Worm (Caenorhabditis elegans) whole organism, L4 larva: ENCODE data around the gene cdc-73.

Experiments used
- F10B5.3 ChIP-seq: sonication (generic microtip); optimal IDR thresholded peaks from 2 replicates; lab custom pipeline; 2016; ENCODE audit warnings: mild to moderate bottlenecking, missing genetic modification characterization, missing compliant biosample characterization
- F26F4.8 ChIP-seq: fragments of 200-800 bp; sonication (Bioruptor generic); conservative IDR thresholded peaks from 2 replicates; pipeline ENCODE4 v1.3.6; 2022; ENCODE audit warnings: missing genetic modification characterization, missing compliant biosample characterization
- F49E8.2 ChIP-seq: sonication (generic microtip); optimal IDR thresholded peaks from 2 replicates; lab custom pipeline; 2016; ENCODE audit warnings: missing compliant biosample characterization, mild to moderate bottlenecking, missing genetic modification characterization, borderline replicate concordance
- T26A8.4 ChIP-seq: fragments of 200-800 bp; sonication (Bioruptor generic); IDR thresholded peaks from 2 replicates; pipeline ENCODE4 v1.3.6; 2022; ENCODE audit warnings: missing genetic modification characterization, missing compliant biosample characterization
- Y48G9A.11 ChIP-seq: fragments of 200-800 bp; sonication (Bioruptor generic); IDR thresholded peaks from 2 replicates; pipeline ENCODE4 v1.3.6; 2022; ENCODE audit warnings: missing genetic modification reagents, missing genetic modification characterization, missing compliant biosample characterization
- Y5F2A.4 ChIP-seq: fragments of 200-800 bp; sonication (Bioruptor generic); optimal IDR thresholded peaks from 2 replicates; lab custom pipeline; 2018; ENCODE audit warnings: mild to moderate bottlenecking, missing genetic modification characterization, missing compliant biosample characterization
- ZK337.2 ChIP-seq: fragments of 200-800 bp; sonication (Bioruptor generic); IDR thresholded peaks from 2 replicates; pipeline ENCODE4 v1.3.6; 2022; ENCODE audit warnings: missing genetic modification reagents, missing genetic modification characterization, missing compliant biosample characterization
- ZK546.5 ChIP-seq, 2 experiments: sonication (generic microtip); optimal IDR thresholded peaks; 2 replicates each; lab custom pipeline; 2017; ENCODE audit warnings: missing biosample characterization in 2 of 2, missing genetic modification characterization in 2 of 2
- aha-1 ChIP-seq: fragments of 150-350 bp; peaks from one replicate; lab custom pipeline; 2014; ENCODE audit warnings: missing biosample characterization, missing genetic modification characterization
- aly-2 ChIP-seq: sonication (generic microtip); optimal IDR thresholded peaks from 2 replicates; lab custom pipeline; 2018; ENCODE audit warnings: missing biosample characterization, missing genetic modification characterization
- ama-1 ChIP-seq: fragments of 150-350 bp; optimal IDR thresholded peaks from 2 replicates; lab custom pipeline; 2014; ENCODE audit warnings: inconsistent platforms, mixed read lengths
- ceh-20 ChIP-seq: fragments of 200-800 bp; sonication (Bioruptor generic); IDR thresholded peaks from 2 replicates; pipeline ENCODE4 v1.3.6; 2022; ENCODE audit warnings: missing genetic modification reagents, missing genetic modification characterization, missing compliant biosample characterization
- ceh-82 ChIP-seq: sonication (generic microtip); optimal IDR thresholded peaks from 2 replicates; lab custom pipeline; 2017; ENCODE audit warnings: missing biosample characterization, missing genetic modification characterization
- daf-12 ChIP-seq: fragments of 150-350 bp; optimal IDR thresholded peaks from 2 replicates; lab custom pipeline; 2014; ENCODE audit warnings: missing biosample characterization, missing genetic modification reagents, missing genetic modification characterization
- dmd-8 ChIP-seq: fragments of 200-800 bp; sonication (Bioruptor generic); IDR thresholded peaks from 2 replicates; pipeline ENCODE4 v1.3.6; 2022; ENCODE audit warnings: missing genetic modification characterization, missing compliant biosample characterization
- dmd-9 ChIP-seq: fragments of 200-800 bp; sonication (Bioruptor generic); IDR thresholded peaks from 2 replicates; pipeline ENCODE4 v1.3.6; 2022; ENCODE audit warnings: missing genetic modification reagents, missing genetic modification characterization, missing compliant biosample characterization
- dve-1 ChIP-seq: sonication (generic microtip); optimal IDR thresholded peaks from 2 replicates; lab custom pipeline; 2017; ENCODE audit warnings: antibody characterized with exemption, mild to moderate bottlenecking, missing genetic modification characterization, missing compliant biosample characterization; ENCODE audit not compliant: insufficient read depth
- fkh-10 ChIP-seq: fragments of 150-350 bp; optimal IDR thresholded peaks from 2 replicates; lab custom pipeline; 2014; ENCODE audit warnings: missing biosample characterization, missing genetic modification reagents, missing genetic modification characterization
- fos-1 ChIP-seq: fragments of 150-350 bp; optimal IDR thresholded peaks from 2 replicates; lab custom pipeline; 2014; ENCODE audit warnings: missing biosample characterization, missing genetic modification characterization
- gei-8 ChIP-seq: fragments of 200-800 bp; sonication (Bioruptor generic); optimal IDR thresholded peaks from 2 replicates; lab custom pipeline; 2018; ENCODE audit warnings: mild to moderate bottlenecking, missing genetic modification characterization, missing compliant biosample characterization
- hlh-30 ChIP-seq: sonication (generic microtip); optimal IDR thresholded peaks from 2 replicates; lab custom pipeline; 2017; ENCODE audit warnings: antibody characterized with exemption, mild to moderate bottlenecking, missing genetic modification characterization, missing compliant biosample characterization; ENCODE audit not compliant: insufficient read depth
- hmg-1.1 ChIP-seq: fragments of 200-800 bp; sonication (Bioruptor generic); IDR thresholded peaks from 2 replicates; pipeline ENCODE4 v1.3.6; 2022; ENCODE audit warnings: missing genetic modification reagents, missing genetic modification characterization, missing compliant biosample characterization
- jun-1 ChIP-seq: fragments of 150-350 bp; optimal IDR thresholded peaks from 2 replicates; lab custom pipeline; 2014; ENCODE audit warnings: missing biosample characterization, missing genetic modification reagents, missing genetic modification characterization
- lim-7 ChIP-seq: fragments of 200-800 bp; sonication (Bioruptor generic); IDR thresholded peaks from 2 replicates; pipeline ENCODE4 v1.3.6; 2022; ENCODE audit warnings: missing genetic modification characterization, missing compliant biosample characterization
- lin-13 ChIP-seq: fragments of 150-350 bp; optimal IDR thresholded peaks from 2 replicates; lab custom pipeline; 2014; ENCODE audit warnings: missing biosample characterization, missing genetic modification reagents, missing genetic modification characterization
- mdt-29 ChIP-seq: fragments of 200-800 bp; sonication (Bioruptor generic); IDR thresholded peaks from 2 replicates; pipeline ENCODE4 v1.3.6; 2022; ENCODE audit warnings: missing genetic modification reagents, missing genetic modification characterization, missing compliant biosample characterization
- mep-1 ChIP-seq: fragments of 150-350 bp; sonication (generic microtip); optimal IDR thresholded peaks from 3 replicates; lab custom pipeline; 2014; ENCODE audit warnings: missing biosample characterization, missing genetic modification characterization
- mxl-2 ChIP-seq: fragments of 200-800 bp; sonication (Bioruptor generic); conservative IDR thresholded peaks from 2 replicates; pipeline ENCODE4 v1.3.6; 2022; ENCODE audit warnings: missing genetic modification reagents, missing genetic modification characterization, missing compliant biosample characterization
- mxl-3 ChIP-seq: fragments of 200-800 bp; sonication (Bioruptor generic); optimal IDR thresholded peaks from 2 replicates; lab custom pipeline; 2018; ENCODE audit warnings: mild to moderate bottlenecking, missing genetic modification characterization, missing compliant biosample characterization
- nhr-10 ChIP-seq: fragments of 150-350 bp; optimal IDR thresholded peaks from 2 replicates; lab custom pipeline; 2014; ENCODE audit warnings: missing biosample characterization, missing genetic modification characterization
- nhr-11 ChIP-seq: fragments of 150-350 bp; optimal IDR thresholded peaks from 2 replicates; lab custom pipeline; 2014; ENCODE audit warnings: missing biosample characterization, missing genetic modification characterization
- nhr-111 ChIP-seq: fragments of 200-800 bp; sonication (Bioruptor generic); optimal IDR thresholded peaks from 2 replicates; lab custom pipeline; 2018; ENCODE audit warnings: mild to moderate bottlenecking, missing genetic modification characterization, missing compliant biosample characterization
- nhr-237 ChIP-seq: sonication (generic microtip); optimal IDR thresholded peaks from 2 replicates; lab custom pipeline; 2017; ENCODE audit warnings: missing biosample characterization, missing genetic modification characterization
- nhr-25 ChIP-seq: sonication (generic microtip); optimal IDR thresholded peaks from 2 replicates; lab custom pipeline; 2017; ENCODE audit warnings: missing genetic modification characterization, mild to moderate bottlenecking, missing compliant biosample characterization, antibody characterized with exemption, moderate library complexity, borderline replicate concordance; ENCODE audit not compliant: insufficient read depth
- nhr-42 ChIP-seq: fragments of 200-800 bp; sonication (Bioruptor generic); IDR thresholded peaks from 2 replicates; pipeline ENCODE4 v1.3.6; 2022; ENCODE audit warnings: missing genetic modification characterization, missing compliant biosample characterization
- nhr-48 ChIP-seq: sonication (generic microtip); optimal IDR thresholded peaks from 2 replicates; lab custom pipeline; 2016; ENCODE audit warnings: mild to moderate bottlenecking, missing genetic modification characterization, missing compliant biosample characterization
- nhr-76 ChIP-seq: fragments of 150-350 bp; optimal IDR thresholded peaks from 2 replicates; lab custom pipeline; 2014; ENCODE audit warnings: missing biosample characterization, missing genetic modification characterization
- php-3 ChIP-seq: fragments of 200-800 bp; sonication (Bioruptor generic); IDR thresholded peaks from 2 replicates; pipeline ENCODE4 v1.3.6; 2022; ENCODE audit warnings: missing genetic modification reagents, missing genetic modification characterization, missing compliant biosample characterization
- pqm-1 ChIP-seq: sonication (generic microtip); optimal IDR thresholded peaks from 2 replicates; lab custom pipeline; 2017; ENCODE audit warnings: missing biosample characterization, missing genetic modification characterization
- sdz-12 ChIP-seq: fragments of 200-800 bp; sonication (Bioruptor generic); optimal IDR thresholded peaks from 2 replicates; lab custom pipeline; 2018; ENCODE audit warnings: mild to moderate bottlenecking, missing genetic modification characterization, missing compliant biosample characterization
- skn-1 ChIP-seq: fragments of 150-350 bp; optimal IDR thresholded peaks from 2 replicates; lab custom pipeline; 2014; ENCODE audit warnings: missing biosample characterization, missing genetic modification characterization
- snpc-1.2 ChIP-seq: fragments of 200-800 bp; sonication (Bioruptor generic); IDR thresholded peaks from 2 replicates; pipeline ENCODE4 v1.3.6; 2022; ENCODE audit warnings: missing genetic modification reagents, missing genetic modification characterization, missing compliant biosample characterization
- snpc-4 ChIP-seq: fragments of 150-350 bp; optimal IDR thresholded peaks from 2 replicates; lab custom pipeline; 2014; ENCODE audit warnings: missing biosample characterization, missing genetic modification characterization
- spr-1 ChIP-seq: sonication (generic microtip); optimal IDR thresholded peaks from 2 replicates; lab custom pipeline; 2016; ENCODE audit warnings: mild to moderate bottlenecking, missing genetic modification characterization, missing compliant biosample characterization
- tag-97 ChIP-seq: fragments of 200-800 bp; sonication (Bioruptor generic); IDR thresholded peaks from 2 replicates; pipeline ENCODE4 v1.3.6; 2022; ENCODE audit warnings: missing genetic modification characterization, missing compliant biosample characterization
- unc-130 ChIP-seq: sonication (generic microtip); optimal IDR thresholded peaks from 2 replicates; lab custom pipeline; 2016; ENCODE audit warnings: missing genetic modification reagents, missing genetic modification characterization, missing compliant biosample characterization
- unc-62 ChIP-seq, 3 experiments: fragments of 150-350 bp in 1 of 3; sonication (generic microtip); optimal IDR thresholded peaks in 2 of 3; peaks in 1 of 3; 1 replicate in 1 of 3; 2 replicates in 2 of 3; lab custom pipeline; 2014 to 2017; ENCODE audit warnings: missing biosample characterization in 3 of 3, missing genetic modification characterization in 3 of 3, missing genetic modification reagents in 3 of 3, missing genotype in 1 of 3
- zfp-3 ChIP-seq: fragments of 200-800 bp; sonication (Bioruptor generic); conservative IDR thresholded peaks from 2 replicates; pipeline ENCODE4 v1.3.6; 2022; ENCODE audit warnings: missing genetic modification reagents, missing genetic modification characterization, missing compliant biosample characterization
- zip-11 ChIP-seq: fragments of 200-800 bp; sonication (Bioruptor generic); IDR thresholded peaks from 2 replicates; pipeline ENCODE4 v1.3.6; 2022; ENCODE audit warnings: missing genetic modification characterization, missing compliant biosample characterization
- zip-2 ChIP-seq: fragments of 150-350 bp; optimal IDR thresholded peaks from 2 replicates; lab custom pipeline; 2014; ENCODE audit warnings: missing biosample characterization, missing genetic modification characterization
- ztf-11 ChIP-seq: fragments of 150-350 bp; optimal IDR thresholded peaks from 2 replicates; lab custom pipeline; 2014; ENCODE audit warnings: missing biosample characterization, missing genetic modification characterization

The cdc-73 gene

DNA sequence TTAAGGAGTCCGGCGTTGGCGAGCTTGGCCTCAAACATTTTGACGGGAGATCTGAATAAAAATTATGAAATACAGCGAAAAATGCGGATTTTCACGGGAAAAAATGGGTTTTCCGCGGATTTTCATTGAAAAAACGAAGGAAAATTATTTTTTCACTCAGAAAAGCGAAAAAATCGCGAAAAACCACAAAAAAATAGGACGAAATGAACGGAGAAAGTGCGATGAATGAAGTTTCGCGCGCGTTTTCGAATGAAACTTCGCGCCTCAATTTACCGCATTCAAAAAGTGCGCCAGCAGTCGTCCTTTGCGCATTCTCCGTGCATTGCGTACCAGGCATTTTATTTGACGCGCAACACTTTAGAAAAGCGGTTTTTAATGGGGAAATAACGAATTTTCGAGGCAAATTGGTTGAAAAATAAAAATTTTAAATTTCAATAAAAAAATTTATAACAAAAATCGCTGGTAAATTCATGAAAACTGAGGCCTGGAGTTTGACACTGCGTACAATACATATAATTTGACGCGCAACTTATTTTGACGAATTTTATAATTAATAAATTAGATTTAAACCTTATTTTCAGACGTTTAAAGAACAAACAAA lies 7.1 kb downstream of the cdc-73 start, which contains the start of gene pcn-1 (continued):
- TF ChIP-seq dve-1 (tag; lab: Kevin White, UChicago) (peak; percentile 96), dmd-9 (GFP tag; lab: Robert Waterston, UW) (peak; percentile 90), jun-1 (peak; percentile 85), F49E8.2 (tag; lab: Kevin White, UChicago) (peak; percentile 96), fkh-10 (GFP tag; lab: Kevin White, UChicago) (peak; percentile 65), aly-2 (tag; lab: Kevin White, UChicago) (no peak), gei-8 (GFP tag; lab: Kevin White, UChicago) (no peak), hmg-1.1 (GFP tag; lab: Robert Waterston, UW) (peak; percentile 92), lin-13 (GFP tag; lab: Kevin White, UChicago) (peak; percentile 82), lim-7 (no peak), ceh-20 (peak; percentile 93), pqm-1 (tag; lab: Kevin White, UChicago) (no peak), zip-2 (peak; percentile 62), php-3 (GFP tag; lab: Robert Waterston, UW) (peak; percentile 87), T26A8.4 (GFP tag; lab: Robert Waterston, UW) (peak; percentile 93), mdt-29 (peak; percentile 86), unc-62 (GFP tag; optimal IDR thresholded peaks at IDR 0.05 in 1 of 2; lab: Kevin White, UChicago) (peak in 1 of 2 experiments; percentile 97), unc-62 (tag; optimal IDR thresholded peaks at IDR 0.05; lab: Kevin White, UChicago) (no peak), nhr-42 (GFP tag; lab: Robert Waterston, UW) (peak; percentile 94), nhr-25 (tag; lab: Kevin White, UChicago) (peak; percentile 69), mxl-2 (peak; percentile 84), fos-1 (tag; lab: Kevin White, UChicago) (no peak), F26F4.8 (GFP tag; lab: Robert Waterston, UW) (no peak), nhr-76 (tag; lab: Kevin White, UChicago) (peak; percentile 56), nhr-48 (peak; percentile 86), dmd-8 (0 out of 2 replicates have a peak, but pooled peaks have one; percentile 35), unc-130 (GFP tag; lab: Kevin White, UChicago) (peak; percentile 91), ceh-82 (no peak), mxl-3 (GFP tag; lab: Kevin White, UChicago) (peak; percentile 36), nhr-237 (no peak), ztf-11 (no peak), snpc-1.2 (GFP tag; lab: Robert Waterston, UW) (peak; percentile 85), nhr-11 (peak; percentile 89), sdz-12 (no peak), hlh-30 (tag; lab: Kevin White, UChicago) (peak; percentile 85), aha-1 (tag; lab: Kevin White, UChicago) (peak; percentile 95), Y48G9A.11 (GFP tag; lab: Robert Waterston, UW) (peak; percentile 91), ZK546.5 (tag; optimal IDR thresholded peaks at IDR 0.05; lab: Kevin White, UChicago) (no peak), daf-12 (no peak), F10B5.3 (tag; lab: Kevin White, UChicago) (peak; percentile 87), nhr-111 (GFP tag; lab: Kevin White, UChicago) (peak; percentile 57), zip-11 (no peak), ama-1 (lab: Kevin White, UChicago) (peak; percentile 70), Y5F2A.4 (GFP tag; lab: Kevin White, UChicago) (peak; percentile 53), nhr-10 (no peak), zfp-3 (GFP tag; lab: Robert Waterston, UW) (peak; percentile 94), snpc-4 (tag; lab: Kevin White, UChicago) (no peak), ZK337.2 (peak; percentile 67), spr-1 (tag; lab: Kevin White, UChicago) (peak; percentile 93), skn-1 (tag; lab: Kevin White, UChicago) (no peak), mep-1 (peak; percentile 93), tag-97 (GFP tag; lab: Robert Waterston, UW) (no peak)
